Fruit fly (Drosophila melanogaster): ENCODE data around the gene Nep7.

Nep7 gene

dm6 chr3R:27920883-27921282 lies 33.8 kb upstream of the Nep7 start, which contains the start of gene CG12259:
Gene CG12259, minus strand, starts transcription at chr3R:27921089.
- peak; percentile 85 for TF ChIP-seq fkh (GFP tag; optimal IDR thresholded peaks at IDR 0.05)
- peak; percentile 13 for TF ChIP-seq esn (GFP tag; optimal IDR thresholded peaks at IDR 0.05)
- peak; percentile 26 for TF ChIP-seq Eip78C (GFP tag)
- no peak for TF ChIP-seq CG9139 (GFP tag; optimal IDR thresholded peaks at IDR 0.05)

dm6 chr3R:27921982-27922672 lies 32.6 kb upstream of the Nep7 start, which contains the start of gene BCAS2:
Gene BCAS2, minus strand, starts transcription at chr3R:27922356.
- TF ChIP-seq CG6854 (GFP tag; optimal IDR thresholded peaks at IDR 0.05) (no peak), CG4318 (GFP tag; optimal IDR thresholded peaks at IDR 0.05) (no peak), Eip78C (GFP tag) (no peak)

dm6 chr3R:27922673-27923175 lies 32.0 kb upstream of the Nep7 start, which contains the start of gene RpL4:
Gene RpL4, plus strand, starts transcription at chr3R:27922821.
- TF ChIP-seq CG6276 (GFP tag; optimal IDR thresholded peaks at IDR 0.05): peak; percentile 13
- TF ChIP-seq Smox (GFP tag; optimal IDR thresholded peaks at IDR 0.05): peak; percentile 74
- peak; percentile 19 for TF ChIP-seq Hr4 (GFP tag; optimal IDR thresholded peaks at IDR 0.05)
- TF ChIP-seq CG8119 (GFP tag; IDR thresholded peaks at IDR 0.05): no peak
- TF ChIP-seq svp (GFP tag): peak; percentile 76
- TF ChIP-seq CG1621 (tag; optimal IDR thresholded peaks at IDR 0.05): peak; percentile 70
- TF ChIP-seq Sox14 (GFP tag; optimal IDR thresholded peaks at IDR 0.05): peak; percentile 76
- peak; percentile 17 for TF ChIP-seq Ets21C (GFP tag; optimal IDR thresholded peaks at IDR 0.05)
- peak; percentile 85 for TF ChIP-seq esn (GFP tag; optimal IDR thresholded peaks at IDR 0.05)
- TF ChIP-seq CG3032 (tag; optimal IDR thresholded peaks at IDR 0.05): peak; percentile 31
- peak; percentile 40 for TF ChIP-seq dac (GFP tag; optimal IDR thresholded peaks at IDR 0.05)
- no peak for TF ChIP-seq Ets96B (tag; optimal IDR thresholded peaks at IDR 0.05)
- TF ChIP-seq pdm3 (GFP tag; optimal IDR thresholded peaks at IDR 0.05): peak; percentile 74
- peak; percentile 52 for TF ChIP-seq CG32006 (GFP tag; optimal IDR thresholded peaks at IDR 0.05)
- no peak for TF ChIP-seq Gug (GFP tag; IDR thresholded peaks at IDR 0.05)
- TF ChIP-seq CG8632 (GFP tag; optimal IDR thresholded peaks at IDR 0.05): peak; percentile 77
- TF ChIP-seq Eip78C (GFP tag): peak; percentile 95
- TF ChIP-seq vri (GFP tag; optimal IDR thresholded peaks at IDR 0.05): peak; percentile 79
- peak; percentile 99 for TF ChIP-seq achi (GFP tag; optimal IDR thresholded peaks at IDR 0.05)
- TF ChIP-seq OdsH (GFP tag; optimal IDR thresholded peaks at IDR 0.05): peak; percentile 81
- TF ChIP-seq Blimp-1 (GFP tag; optimal IDR thresholded peaks at IDR 0.05): peak; percentile 52
- TF ChIP-seq dsx (GFP tag; optimal IDR thresholded peaks at IDR 0.05; ENCODE audit: poor library complexity, severe bottlenecking): peak; percentile 37
- TF ChIP-seq CG6792 (GFP tag; optimal IDR thresholded peaks at IDR 0.05): peak; percentile 56
- TF ChIP-seq Hr38 (GFP tag; optimal IDR thresholded peaks at IDR 0.05): no peak
- peak; percentile 70 for TF ChIP-seq cyc (GFP tag; optimal IDR thresholded peaks at IDR 0.05)
- TF ChIP-seq CG6808 (GFP tag; optimal IDR thresholded peaks at IDR 0.05): peak; percentile 59
- peak; percentile 56 to 82 for TF ChIP-seq salr (GFP tag; optimal IDR thresholded peaks at IDR 0.05)
- TF ChIP-seq lz (GFP tag; optimal IDR thresholded peaks at IDR 0.05): peak; percentile 80
- peak; percentile 67 for TF ChIP-seq CG7368 (GFP tag; optimal IDR thresholded peaks at IDR 0.05)
- peak; percentile 53 for TF ChIP-seq fd85E (GFP tag; optimal IDR thresholded peaks at IDR 0.05)
- peak; percentile 17 for TF ChIP-seq CG10631 (GFP tag; optimal IDR thresholded peaks at IDR 0.05)
- peak; percentile 58 to 87 for TF ChIP-seq ss (GFP tag; optimal IDR thresholded peaks at IDR 0.05)
- no peak for TF ChIP-seq Lpt (GFP tag; optimal IDR thresholded peaks at IDR 0.05)
- TF ChIP-seq CG4318 (GFP tag; optimal IDR thresholded peaks at IDR 0.05): no peak
- TF ChIP-seq CG15336 (GFP tag; IDR thresholded peaks at IDR 0.05): no peak
- TF ChIP-seq Eip93F (GFP tag; optimal IDR thresholded peaks at IDR 0.05): no peak
- peak; percentile 36 for TF ChIP-seq CG11762 (GFP tag; optimal IDR thresholded peaks at IDR 0.05; ENCODE audit: insufficient read depth)
- peak; percentile 50 for TF ChIP-seq CG16779 (tag; optimal IDR thresholded peaks at IDR 0.05)
- TF ChIP-seq Met (GFP tag; optimal IDR thresholded peaks at IDR 0.05): peak; percentile 85
- peak; percentile 77 for TF ChIP-seq acj6 (GFP tag; optimal IDR thresholded peaks at IDR 0.05)
- TF ChIP-seq CG6854 (GFP tag; optimal IDR thresholded peaks at IDR 0.05): peak; percentile 89
- peak; percentile 89 for TF ChIP-seq CG6163 (GFP tag; IDR thresholded peaks at IDR 0.05)
- peak; percentile 87 for TF ChIP-seq CG3919 (GFP tag; optimal IDR thresholded peaks at IDR 0.05)

Measured in whole organism, prepupa.